Worm (Caenorhabditis elegans): ENCODE measurements around the gene zig-5.

- TF ChIP-seq F13C5.2 (tag; optimal IDR thresholded peaks at IDR 0.05) (no peak), ceh-13 (GFP tag; optimal IDR thresholded peaks at IDR 0.05) (no peak), ama-1 (optimal IDR thresholded peaks at IDR 0.05) (no peak), tbx-37 (GFP tag; conservative IDR thresholded peaks at IDR 0.05) (no peak), hmg-4 (GFP tag; optimal IDR thresholded peaks at IDR 0.05) (no peak), hmbx-1 (tag; optimal IDR thresholded peaks at IDR 0.05) (no peak)
These were observed 3.9 kb upstream of the zig-5 start for ce11 chrIII:10957236-10957635.

All from whole organism, early embryonic.